Worm (Caenorhabditis elegans): Measurements from ENCODE around the gene hir-1.

The hir-1 gene

ce11 chrV:5490205-5490604 lies 31.7 kb upstream of the hir-1 start, which contains the start of gene T05C3.6:
Gene T05C3.6, plus strand, starts transcription at chrV:5490445.
- TF ChIP-seq flh-1 (GFP tag; optimal IDR thresholded peaks at IDR 0.05) (no peak), nhr-237 (tag; optimal IDR thresholded peaks at IDR 0.05) (no peak), ceh-39 (tag; optimal IDR thresholded peaks at IDR 0.05) (no peak), tbx-8 (GFP tag; optimal IDR thresholded peaks at IDR 0.05) (no peak), unc-120 (tag; optimal IDR thresholded peaks at IDR 0.05; ENCODE audit: poor library complexity, severe bottlenecking) (no peak), sptf-1 (tag; optimal IDR thresholded peaks at IDR 0.05) (no peak), snpc-4 (tag; optimal IDR thresholded peaks at IDR 0.05) (no peak), nhr-2 (tag; optimal IDR thresholded peaks at IDR 0.05) (no peak), bed-3 (GFP tag; optimal IDR thresholded peaks at IDR 0.05) (no peak), nhr-12 (tag; optimal IDR thresholded peaks at IDR 0.05) (no peak), ceh-83 (GFP tag; optimal IDR thresholded peaks at IDR 0.05) (no peak), nhr-76 (tag; optimal IDR thresholded peaks at IDR 0.05) (no peak), lin-13 (tag; optimal IDR thresholded peaks at IDR 0.05) (no peak), lsy-2 (tag; optimal IDR thresholded peaks at IDR 0.05) (no peak), mab-5 (tag; optimal IDR thresholded peaks at IDR 0.05) (no peak), elt-1 (tag; optimal IDR thresholded peaks at IDR 0.05; ENCODE audit: borderline replicate concordance, insufficient read depth) (no peak), ces-1 (GFP tag; optimal IDR thresholded peaks at IDR 0.05) (no peak), lin-32 (GFP tag; optimal IDR thresholded peaks at IDR 0.05) (no peak), cnd-1 (tag; optimal IDR thresholded peaks at IDR 0.05) (no peak)

DNA sequence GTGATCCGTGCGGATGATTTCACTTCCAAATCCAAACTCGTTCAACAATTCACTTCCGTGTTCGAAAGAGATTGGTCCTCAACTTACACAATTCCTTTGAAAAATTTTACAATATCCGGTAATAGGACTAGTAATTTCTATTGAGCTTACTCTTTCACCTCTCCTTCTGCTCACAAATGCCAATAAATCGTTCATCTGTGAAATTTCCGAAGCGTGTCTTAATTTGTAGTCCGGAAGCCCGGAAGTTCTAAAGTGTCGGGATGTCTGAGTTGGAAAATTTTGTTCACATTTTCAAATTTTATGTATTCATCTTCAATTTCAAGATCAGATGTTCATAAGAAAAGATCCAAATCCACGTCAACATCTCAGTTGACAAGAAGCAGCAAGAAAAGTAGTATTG lies 28.5 kb upstream of the hir-1 start, which contains the start of gene T05C3.2:
T05C3.2 (plus strand) TSS at position 301 of the 400 bp plus-strand sequence.
- TF ChIP-seq nhr-2 (tag; optimal IDR thresholded peaks at IDR 0.05), result no peak
- TF ChIP-seq M03D4.4 (tag; optimal IDR thresholded peaks at IDR 0.05), result no peak
- TF ChIP-seq ceh-43 (GFP tag; optimal IDR thresholded peaks at IDR 0.05), result no peak
- no peak for TF ChIP-seq lin-32 (GFP tag; optimal IDR thresholded peaks at IDR 0.05)
- no peak for TF ChIP-seq nhr-237 (tag; optimal IDR thresholded peaks at IDR 0.05)

DNA sequence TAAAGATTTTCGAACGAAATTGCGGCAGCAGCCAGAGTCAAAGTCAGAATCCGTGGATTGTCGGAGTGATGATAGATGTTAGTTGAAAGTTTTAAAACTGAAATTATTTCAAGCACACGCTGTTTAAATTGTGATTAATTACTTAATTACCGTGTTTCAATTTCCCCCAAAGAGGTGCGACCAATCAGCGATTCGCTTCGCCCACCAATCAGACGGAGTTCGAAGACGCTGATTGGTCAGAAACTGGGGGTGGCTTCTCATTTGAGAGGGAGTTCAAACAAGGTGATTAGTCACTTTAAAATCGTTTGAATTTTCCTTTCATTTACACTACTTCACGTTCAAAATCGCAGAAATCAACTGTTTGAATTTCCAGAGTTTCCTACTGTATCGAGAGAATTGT lies 22.5 kb upstream of the hir-1 start:
- no peak for TF ChIP-seq pha-4 (tag; optimal IDR thresholded peaks at IDR 0.05)
- no peak for TF ChIP-seq nhr-12 (tag; optimal IDR thresholded peaks at IDR 0.05)
- TF ChIP-seq cnd-1 (tag; optimal IDR thresholded peaks at IDR 0.05), result no peak
- no peak for TF ChIP-seq ztf-11 (tag; optimal IDR thresholded peaks at IDR 0.05)
- TF ChIP-seq nhr-76 (tag; optimal IDR thresholded peaks at IDR 0.05), result no peak
- TF ChIP-seq ceh-83 (GFP tag; optimal IDR thresholded peaks at IDR 0.05), result no peak
- no peak for TF ChIP-seq tbx-8 (GFP tag; optimal IDR thresholded peaks at IDR 0.05)
- TF ChIP-seq mep-1 (tag; optimal IDR thresholded peaks at IDR 0.05), result no peak
- no peak for TF ChIP-seq drap-1 (GFP tag; optimal IDR thresholded peaks at IDR 0.05)
- no peak for TF ChIP-seq unc-62 (GFP tag; optimal IDR thresholded peaks at IDR 0.05)
- TF ChIP-seq elt-1 (tag; optimal IDR thresholded peaks at IDR 0.05; ENCODE audit: borderline replicate concordance, insufficient read depth), result no peak
- no peak for TF ChIP-seq unc-39 (tag; optimal IDR thresholded peaks at IDR 0.05)
- no peak for TF ChIP-seq M03D4.4 (tag; optimal IDR thresholded peaks at IDR 0.05)
- no peak for TF ChIP-seq blmp-1 (tag; optimal IDR thresholded peaks at IDR 0.05)
- TF ChIP-seq ces-1 (GFP tag; optimal IDR thresholded peaks at IDR 0.05), result no peak
- no peak for TF ChIP-seq ham-2 (GFP tag; optimal IDR thresholded peaks at IDR 0.05)
- TF ChIP-seq ceh-39 (tag; optimal IDR thresholded peaks at IDR 0.05), result no peak
- TF ChIP-seq unc-120 (tag; optimal IDR thresholded peaks at IDR 0.05; ENCODE audit: poor library complexity, severe bottlenecking), result no peak

ce11 chrV:5502701-5503100 lies 19.2 kb upstream of the hir-1 start:
- TF ChIP-seq snpc-4 (tag; optimal IDR thresholded peaks at IDR 0.05) (no peak), elt-3 (tag; optimal IDR thresholded peaks at IDR 0.05) (no peak), nhr-237 (tag; optimal IDR thresholded peaks at IDR 0.05) (no peak), ces-1 (GFP tag; optimal IDR thresholded peaks at IDR 0.05) (no peak), sem-2 (GFP tag; optimal IDR thresholded peaks at IDR 0.05) (no peak)

DNA sequence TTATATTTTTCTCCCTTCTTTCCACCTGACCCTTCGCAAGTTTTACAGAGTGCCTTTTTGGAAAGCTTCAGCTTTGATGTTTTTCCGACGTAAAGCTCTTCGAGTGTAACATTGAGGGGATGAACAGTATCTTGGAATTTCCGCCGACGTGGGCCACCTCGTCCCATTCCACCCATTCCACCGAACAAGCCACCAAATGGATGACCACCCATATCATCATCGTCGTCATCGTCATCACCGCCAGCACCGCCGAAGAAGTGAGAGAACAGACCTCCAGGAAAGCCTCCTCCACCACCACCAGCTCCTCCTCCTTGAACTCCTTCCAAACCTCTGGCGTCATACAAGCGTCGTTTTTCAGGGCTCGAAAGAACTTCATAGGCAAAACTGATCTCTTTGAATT lies 17.6 kb upstream of the hir-1 start:
- TF ChIP-seq unc-62 (GFP tag; optimal IDR thresholded peaks at IDR 0.05) (no peak), nhr-2 (tag; optimal IDR thresholded peaks at IDR 0.05) (no peak), drap-1 (GFP tag; optimal IDR thresholded peaks at IDR 0.05) (no peak), ham-2 (GFP tag; optimal IDR thresholded peaks at IDR 0.05) (no peak), unc-120 (tag; optimal IDR thresholded peaks at IDR 0.05; ENCODE audit: poor library complexity, severe bottlenecking) (no peak), mab-5 (tag; optimal IDR thresholded peaks at IDR 0.05) (no peak)

Measured in whole organism, mixed stage, embryonic.